Fruit fly (Drosophila melanogaster) whole organism, pupa: Measurements from ENCODE around the gene CG42763.

Experiments
- CG10348 ChIP-seq: fragments of 200-800 bp; sonication (Bioruptor generic); IDR thresholded peaks from 2 replicates; pipeline ENCODE4 v1.3.6; 2022; ENCODE audit warnings: missing biosample characterization, missing genetic modification characterization
- CG12605 ChIP-seq: fragments of 200-800 bp; sonication (Bioruptor generic); IDR thresholded peaks from 2 replicates; pipeline ENCODE4 v1.3.6; 2022; ENCODE audit warnings: missing biosample characterization, missing genetic modification characterization
- CG13204 ChIP-seq: fragments of 200-800 bp; sonication (Bioruptor generic); optimal IDR thresholded peaks from 2 replicates; lab custom pipeline; 2018; ENCODE audit warnings: missing biosample characterization, mild to moderate bottlenecking, missing genetic modification characterization, moderate library complexity
- CG14655 ChIP-seq: fragments of 200-800 bp; sonication (Bioruptor generic); optimal IDR thresholded peaks from 3 replicates; lab custom pipeline; 2017; ENCODE audit warnings: mild to moderate bottlenecking, missing biosample characterization, missing genetic modification reagents, missing genetic modification characterization
- CG15710 ChIP-seq: fragments of 200-800 bp; sonication (Bioruptor generic); optimal IDR thresholded peaks from 2 replicates; lab custom pipeline; 2018; ENCODE audit warnings: missing biosample characterization, mild to moderate bottlenecking, missing genetic modification characterization, moderate library complexity
- CG17806 ChIP-seq: fragments of 200-800 bp; sonication (Bioruptor generic); optimal IDR thresholded peaks from 2 replicates; lab custom pipeline; 2018; ENCODE audit warnings: missing biosample characterization, mild to moderate bottlenecking, missing genetic modification characterization, moderate library complexity
- CG32121 ChIP-seq: fragments of 200-800 bp; sonication (Bioruptor generic); IDR thresholded peaks from 2 replicates; pipeline ENCODE4 v1.3.6; 2022; ENCODE audit warnings: missing biosample characterization, missing genetic modification characterization
- CG34367 ChIP-seq: fragments of 200-800 bp; sonication (Bioruptor generic); optimal IDR thresholded peaks from 2 replicates; lab custom pipeline; 2018; ENCODE audit warnings: missing biosample characterization, mild to moderate bottlenecking, missing genetic modification characterization
- CG4496 ChIP-seq: fragments of 200-800 bp; sonication (Bioruptor generic); IDR thresholded peaks from 3 replicates; pipeline ENCODE4 v1.3.6; 2022; ENCODE audit warnings: missing biosample characterization, missing genetic modification characterization
- CG8159 ChIP-seq: fragments of 200-800 bp; sonication (Bioruptor generic); optimal IDR thresholded peaks from 3 replicates; lab custom pipeline; 2018; ENCODE audit warnings: missing biosample characterization, mild to moderate bottlenecking, missing genetic modification characterization, moderate library complexity
- CG8301 ChIP-seq: fragments of 200-800 bp; sonication (Bioruptor generic); optimal IDR thresholded peaks from 2 replicates; lab custom pipeline; 2018; ENCODE audit warnings: missing biosample characterization, mild to moderate bottlenecking, missing genetic modification characterization
- CG9948 ChIP-seq: fragments of 200-800 bp; sonication (Bioruptor generic); optimal IDR thresholded peaks from 2 replicates; lab custom pipeline; 2018; ENCODE audit warnings: missing biosample characterization, mild to moderate bottlenecking, missing genetic modification characterization, moderate library complexity
- D1 ChIP-seq: fragments of 200-800 bp; sonication (Bioruptor generic); optimal IDR thresholded peaks from 2 replicates; lab custom pipeline; 2018; ENCODE audit warnings: missing biosample characterization, mild to moderate bottlenecking, missing genetic modification characterization, moderate library complexity
- EcR ChIP-seq: fragments of 200-800 bp; sonication (Bioruptor generic); optimal IDR thresholded peaks from 3 replicates; lab custom pipeline; 2019; ENCODE audit warnings: missing biosample characterization, missing genetic modification characterization, mild to moderate bottlenecking, moderate library complexity, missing genetic modification reagents
- Ets98B ChIP-seq: fragments of 200-800 bp; sonication (Bioruptor generic); IDR thresholded peaks from 2 replicates; pipeline ENCODE4 v1.3.6; 2022; ENCODE audit warnings: missing biosample characterization, missing genetic modification characterization
- Pif1A ChIP-seq: fragments of 200-800 bp; sonication (Bioruptor generic); optimal IDR thresholded peaks from 3 replicates; lab custom pipeline; 2016; ENCODE audit warnings: missing biosample characterization, missing genetic modification characterization
- Pif1B ChIP-seq: fragments of 200-800 bp; sonication (Bioruptor generic); optimal IDR thresholded peaks from 3 replicates; lab custom pipeline; 2016; ENCODE audit warnings: missing biosample characterization, missing genetic modification characterization
- Snoo ChIP-seq: fragments of 200-800 bp; sonication (Bioruptor generic); optimal IDR thresholded peaks from 3 replicates; lab custom pipeline; 2017; ENCODE audit warnings: missing biosample characterization, mild to moderate bottlenecking, missing genetic modification characterization, inconsistent platforms
- fd96Ca ChIP-seq: fragments of 200-800 bp; sonication (Bioruptor generic); IDR thresholded peaks from 3 replicates; pipeline ENCODE4 v1.3.6; 2022; ENCODE audit warnings: missing biosample characterization, missing genetic modification characterization
- gl ChIP-seq: fragments of 200-800 bp; sonication (Bioruptor generic); optimal IDR thresholded peaks from 2 replicates; lab custom pipeline; 2018; ENCODE audit warnings: missing biosample characterization, mild to moderate bottlenecking, missing genetic modification characterization
- rn ChIP-seq: fragments of 200-800 bp; sonication (Bioruptor generic); IDR thresholded peaks from 2 replicates; pipeline ENCODE4 v1.3.6; 2022; ENCODE audit warnings: missing biosample characterization, missing genetic modification characterization

The CG42763 gene

dm6 chr2L:8099615-8100375, 45.1 kb downstream of the CG42763 start:
- no peak for TF ChIP-seq CG8301
- peak; percentile 55; the same call in 1 of the 2 replicates for TF ChIP-seq CG32121 (GFP tag; lab: Robert Waterston, UW)
- peak; percentile 4 for TF ChIP-seq Pif1A
- TF ChIP-seq Ets98B (GFP tag; lab: Robert Waterston, UW): no peak

- no peak for TF ChIP-seq CG4496 (GFP tag; lab: Robert Waterston, UW)
- TF ChIP-seq Pif1A: no peak
- TF ChIP-seq rn (GFP tag; lab: Robert Waterston, UW): no peak
Measured at dm6 chr2L:8099050-8099449, 45.9 kb downstream of the CG42763 start.

- TF ChIP-seq CG4496 (GFP tag; lab: Robert Waterston, UW) (no peak), CG10348 (no peak), CG17806 (tag; lab: Kevin White, UChicago) (no peak), D1 (no peak), Snoo (no peak), CG32121 (GFP tag; lab: Robert Waterston, UW) (0 out of 2 replicates have a peak, but pooled peaks have one; percentile 11), CG8301 (no peak)
Measured at dm6 chr2L:8097964-8098945, 46.7 kb downstream of the CG42763 start.

- TF ChIP-seq CG14655 (GFP tag; lab: Kevin White, UChicago) (peak; percentile 1), CG15710 (tag; lab: Kevin White, UChicago) (no peak), Snoo (no peak), CG9948 (no peak)
Measured at dm6 chr2L:8097461-8097860, 47.4 kb downstream of the CG42763 start.

dm6 chr2L:8095176-8095575, 49.7 kb downstream of the CG42763 start:
- TF ChIP-seq CG8301: no peak
- no peak for TF ChIP-seq CG8159
- TF ChIP-seq Pif1B (GFP tag; lab: Kevin White, UChicago): no peak
- peak; percentile 72 for TF ChIP-seq EcR
- TF ChIP-seq fd96Ca (GFP tag; lab: Robert Waterston, UW): no peak
- no peak for TF ChIP-seq CG17806 (tag; lab: Kevin White, UChicago)
- peak; percentile 10 for TF ChIP-seq Snoo
- no peak for TF ChIP-seq Ets98B (GFP tag; lab: Robert Waterston, UW)
- no peak for TF ChIP-seq CG4496 (GFP tag; lab: Robert Waterston, UW)
- no peak for TF ChIP-seq CG12605 (GFP tag; lab: Robert Waterston, UW)
- no peak for TF ChIP-seq CG13204 (GFP tag; lab: Kevin White, UChicago)
- no peak for TF ChIP-seq rn (GFP tag; lab: Robert Waterston, UW)
- TF ChIP-seq D1: no peak
- no peak for TF ChIP-seq Pif1A
- TF ChIP-seq CG15710 (tag; lab: Kevin White, UChicago): no peak
- no peak for TF ChIP-seq CG9948
- no peak for TF ChIP-seq CG34367 (tag; lab: Kevin White, UChicago)
- no peak for TF ChIP-seq CG32121 (GFP tag; lab: Robert Waterston, UW)
- peak; percentile 25 for TF ChIP-seq gl (tag; lab: Kevin White, UChicago)
- TF ChIP-seq CG14655 (GFP tag; lab: Kevin White, UChicago): no peak
- no peak for TF ChIP-seq CG10348
- TF ChIP-seq, all 21 proteins: peak for 3
